Worm (Caenorhabditis elegans) whole organism, L4 larva: ENCODE data around the gene C16B8.3.

Experiments
- D1046.2 ChIP-seq: fragments of 200-800 bp; sonication (Bioruptor generic); IDR thresholded peaks from 2 replicates; pipeline ENCODE4 v1.3.6; 2022; ENCODE audit warnings: missing genetic modification characterization, missing compliant biosample characterization
- F10B5.3 ChIP-seq: sonication (generic microtip); optimal IDR thresholded peaks from 2 replicates; lab custom pipeline; 2016; ENCODE audit warnings: mild to moderate bottlenecking, missing genetic modification characterization, missing compliant biosample characterization
- F37D6.2 ChIP-seq: sonication (generic microtip); optimal IDR thresholded peaks from 2 replicates; lab custom pipeline; 2016; ENCODE audit warnings: mild to moderate bottlenecking, missing genetic modification characterization, missing compliant biosample characterization
- T26A8.4 ChIP-seq: fragments of 200-800 bp; sonication (Bioruptor generic); IDR thresholded peaks from 2 replicates; pipeline ENCODE4 v1.3.6; 2022; ENCODE audit warnings: missing genetic modification characterization, missing compliant biosample characterization
- Y105C5A.15 ChIP-seq: fragments of 200-800 bp; sonication (Bioruptor generic); IDR thresholded peaks from 2 replicates; pipeline ENCODE4 v1.3.6; 2022; ENCODE audit warnings: missing genetic modification characterization, missing compliant biosample characterization
- Y48G9A.11 ChIP-seq: fragments of 200-800 bp; sonication (Bioruptor generic); IDR thresholded peaks from 2 replicates; pipeline ENCODE4 v1.3.6; 2022; ENCODE audit warnings: missing genetic modification reagents, missing genetic modification characterization, missing compliant biosample characterization
- Y75B8A.6 ChIP-seq: fragments of 200-800 bp; sonication (Bioruptor generic); IDR thresholded peaks from 2 replicates; pipeline ENCODE4 v1.3.6; 2022; ENCODE audit warnings: missing genetic modification reagents, missing genetic modification characterization, missing compliant biosample characterization
- aha-1 ChIP-seq: fragments of 150-350 bp; peaks from one replicate; lab custom pipeline; 2014; ENCODE audit warnings: missing biosample characterization, missing genetic modification characterization
- attf-4 ChIP-seq: sonication (generic microtip); optimal IDR thresholded peaks from 3 replicates; lab custom pipeline; 2017; ENCODE audit warnings: missing biosample characterization, missing genetic modification characterization
- ceh-44 ChIP-seq: fragments of 200-800 bp; sonication (Bioruptor generic); IDR thresholded peaks from 2 replicates; pipeline ENCODE4 v1.3.6; 2022; ENCODE audit warnings: missing genetic modification reagents, missing genetic modification characterization, missing compliant biosample characterization
- ces-1 ChIP-seq: fragments of 150-350 bp; sonication (generic microtip); optimal IDR thresholded peaks from 4 replicates; lab custom pipeline; 2014; ENCODE audit warnings: missing biosample characterization, missing genetic modification reagents, missing genetic modification characterization
- cey-2 ChIP-seq: sonication (generic microtip); optimal IDR thresholded peaks from 3 replicates; lab custom pipeline; 2017; ENCODE audit warnings: missing genetic modification characterization, mild to moderate bottlenecking, missing compliant biosample characterization, antibody characterized with exemption, borderline replicate concordance; ENCODE audit not compliant: insufficient read depth
- ctbp-1 ChIP-seq: fragments of 200-800 bp; sonication (Bioruptor generic); IDR thresholded peaks from 2 replicates; pipeline ENCODE4 v1.3.6; 2022; ENCODE audit warnings: missing genetic modification reagents, missing genetic modification characterization, missing compliant biosample characterization
- daf-16 ChIP-seq, 3 experiments: sonication (generic microtip); optimal IDR thresholded peaks; 2 replicates each; lab custom pipeline; 2016 to 2017; ENCODE audit warnings: missing genetic modification characterization in 3 of 3, missing genetic modification reagents in 3 of 3, mild to moderate bottlenecking in 2 of 3, missing compliant biosample characterization in 2 of 3, missing biosample characterization in 1 of 3, moderate library complexity in 1 of 3
- daf-8 ChIP-seq: fragments of 200-800 bp; sonication (Bioruptor generic); IDR thresholded peaks from 2 replicates; pipeline ENCODE4 v1.3.6; 2022; ENCODE audit warnings: missing genetic modification characterization, missing compliant biosample characterization
- dmd-6 ChIP-seq: fragments of 200-800 bp; sonication (Bioruptor generic); IDR thresholded peaks from 2 replicates; pipeline ENCODE4 v1.3.6; 2022; ENCODE audit warnings: missing genetic modification reagents, missing genetic modification characterization, missing compliant biosample characterization
- dmd-8 ChIP-seq: fragments of 200-800 bp; sonication (Bioruptor generic); IDR thresholded peaks from 2 replicates; pipeline ENCODE4 v1.3.6; 2022; ENCODE audit warnings: missing genetic modification characterization, missing compliant biosample characterization
- egl-43 ChIP-seq: fragments of 200-800 bp; sonication (Bioruptor generic); IDR thresholded peaks from 2 replicates; pipeline ENCODE4 v1.3.6; 2022; ENCODE audit warnings: missing genetic modification reagents, missing genetic modification characterization, missing compliant biosample characterization
- fkh-10 ChIP-seq: fragments of 150-350 bp; optimal IDR thresholded peaks from 2 replicates; lab custom pipeline; 2014; ENCODE audit warnings: missing biosample characterization, missing genetic modification reagents, missing genetic modification characterization
- hif-1 ChIP-seq, 2 experiments: sonication (generic microtip); optimal IDR thresholded peaks; 2 replicates each; lab custom pipeline; 2016 to 2017; ENCODE audit warnings: missing compliant biosample characterization in 2 of 2, missing genetic modification characterization in 2 of 2, missing genetic modification reagents in 2 of 2, missing genotype in 2 of 2, mild to moderate bottlenecking in 1 of 2
- hlh-11 ChIP-seq: fragments of 200-800 bp; sonication (Bioruptor generic); optimal IDR thresholded peaks from 2 replicates; lab custom pipeline; 2018; ENCODE audit warnings: mild to moderate bottlenecking, missing genetic modification characterization, missing compliant biosample characterization
- lim-7 ChIP-seq: fragments of 200-800 bp; sonication (Bioruptor generic); IDR thresholded peaks from 2 replicates; pipeline ENCODE4 v1.3.6; 2022; ENCODE audit warnings: missing genetic modification characterization, missing compliant biosample characterization
- lin-1 ChIP-seq: fragments of 200-800 bp; sonication (Bioruptor generic); IDR thresholded peaks from 2 replicates; pipeline ENCODE4 v1.3.6; 2022; ENCODE audit warnings: missing genetic modification reagents, missing genetic modification characterization, missing compliant biosample characterization
- lir-3 ChIP-seq: sonication (generic microtip); optimal IDR thresholded peaks from 2 replicates; lab custom pipeline; 2016; ENCODE audit warnings: mild to moderate bottlenecking, missing genetic modification characterization, missing compliant biosample characterization
- madf-9 ChIP-seq: fragments of 200-800 bp; sonication (Bioruptor generic); conservative IDR thresholded peaks from 2 replicates; pipeline ENCODE4 v1.3.6; 2022; ENCODE audit warnings: missing genetic modification reagents, missing genetic modification characterization, missing compliant biosample characterization
- mdl-1 ChIP-seq, 2 experiments: fragments of 150-350 bp in 1 of 2; sonication (generic microtip) in 1 of 2; optimal IDR thresholded peaks; 2 replicates each; lab custom pipeline; 2014 to 2017; ENCODE audit warnings: missing biosample characterization in 2 of 2, missing genetic modification characterization in 2 of 2
- mes-2 ChIP-seq: sonication (generic microtip); optimal IDR thresholded peaks from 2 replicates; lab custom pipeline; 2016; ENCODE audit warnings: missing genotype, mild to moderate bottlenecking, missing genetic modification characterization, missing compliant biosample characterization; ENCODE audit not compliant: poor library complexity, severe bottlenecking
- mxl-2 ChIP-seq: fragments of 200-800 bp; sonication (Bioruptor generic); conservative IDR thresholded peaks from 2 replicates; pipeline ENCODE4 v1.3.6; 2022; ENCODE audit warnings: missing genetic modification reagents, missing genetic modification characterization, missing compliant biosample characterization
- mxl-3 ChIP-seq: fragments of 200-800 bp; sonication (Bioruptor generic); optimal IDR thresholded peaks from 2 replicates; lab custom pipeline; 2018; ENCODE audit warnings: mild to moderate bottlenecking, missing genetic modification characterization, missing compliant biosample characterization
- nhr-237 ChIP-seq: sonication (generic microtip); optimal IDR thresholded peaks from 2 replicates; lab custom pipeline; 2017; ENCODE audit warnings: missing biosample characterization, missing genetic modification characterization
- nhr-28 ChIP-seq: fragments of 150-350 bp; optimal IDR thresholded peaks from 2 replicates; lab custom pipeline; 2014; ENCODE audit warnings: missing biosample characterization, missing genetic modification characterization
- nhr-42 ChIP-seq: fragments of 200-800 bp; sonication (Bioruptor generic); IDR thresholded peaks from 2 replicates; pipeline ENCODE4 v1.3.6; 2022; ENCODE audit warnings: missing genetic modification characterization, missing compliant biosample characterization
- nhr-6 ChIP-seq: fragments of 150-350 bp; optimal IDR thresholded peaks from 2 replicates; lab custom pipeline; 2014; ENCODE audit warnings: missing biosample characterization, missing genetic modification characterization
- nhr-76 ChIP-seq: fragments of 150-350 bp; optimal IDR thresholded peaks from 2 replicates; lab custom pipeline; 2014; ENCODE audit warnings: missing biosample characterization, missing genetic modification characterization
- nhr-77 ChIP-seq: fragments of 150-350 bp; optimal IDR thresholded peaks from 2 replicates; lab custom pipeline; 2014; ENCODE audit warnings: missing biosample characterization, missing genetic modification characterization
- rbr-2 ChIP-seq: sonication (generic microtip); optimal IDR thresholded peaks from 2 replicates; lab custom pipeline; 2016; ENCODE audit warnings: missing genotype, missing genetic modification characterization, missing compliant biosample characterization
- sdz-12 ChIP-seq: fragments of 200-800 bp; sonication (Bioruptor generic); optimal IDR thresholded peaks from 2 replicates; lab custom pipeline; 2018; ENCODE audit warnings: mild to moderate bottlenecking, missing genetic modification characterization, missing compliant biosample characterization
- set-16 ChIP-seq: fragments of 200-800 bp; sonication (Bioruptor generic); IDR thresholded peaks from 2 replicates; pipeline ENCODE4 v1.3.6; 2022; ENCODE audit warnings: missing genetic modification reagents, missing genetic modification characterization, missing compliant biosample characterization
- skn-1 ChIP-seq: fragments of 150-350 bp; optimal IDR thresholded peaks from 2 replicates; lab custom pipeline; 2014; ENCODE audit warnings: missing biosample characterization, missing genetic modification characterization
- snpc-1.2 ChIP-seq: fragments of 200-800 bp; sonication (Bioruptor generic); IDR thresholded peaks from 2 replicates; pipeline ENCODE4 v1.3.6; 2022; ENCODE audit warnings: missing genetic modification reagents, missing genetic modification characterization, missing compliant biosample characterization
- spr-3 ChIP-seq: fragments of 200-800 bp; sonication (Bioruptor generic); optimal IDR thresholded peaks from 2 replicates; lab custom pipeline; 2018; ENCODE audit warnings: mild to moderate bottlenecking, missing genetic modification characterization, missing compliant biosample characterization
- tag-97 ChIP-seq: fragments of 200-800 bp; sonication (Bioruptor generic); IDR thresholded peaks from 2 replicates; pipeline ENCODE4 v1.3.6; 2022; ENCODE audit warnings: missing genetic modification characterization, missing compliant biosample characterization
- tra-1 ChIP-seq: fragments of 200-800 bp; sonication (Bioruptor generic); IDR thresholded peaks from 2 replicates; pipeline ENCODE4 v1.3.6; 2022; ENCODE audit warnings: missing genetic modification reagents, missing genetic modification characterization, missing compliant biosample characterization
- unc-62 ChIP-seq, 3 experiments: fragments of 150-350 bp in 1 of 3; sonication (generic microtip); optimal IDR thresholded peaks in 2 of 3; peaks in 1 of 3; 1 replicate in 1 of 3; 2 replicates in 2 of 3; lab custom pipeline; 2014 to 2017; ENCODE audit warnings: missing biosample characterization in 3 of 3, missing genetic modification characterization in 3 of 3, missing genetic modification reagents in 3 of 3, missing genotype in 1 of 3
- vab-7 ChIP-seq: fragments of 200-800 bp; sonication (Bioruptor generic); IDR thresholded peaks from 2 replicates; pipeline ENCODE4 v1.3.6; 2022; ENCODE audit warnings: missing genetic modification reagents, missing genetic modification characterization, missing compliant biosample characterization
- zag-1 ChIP-seq: fragments of 150-350 bp; optimal IDR thresholded peaks from 2 replicates; lab custom pipeline; 2014; ENCODE audit warnings: missing biosample characterization, missing genetic modification characterization
- zip-11 ChIP-seq: fragments of 200-800 bp; sonication (Bioruptor generic); IDR thresholded peaks from 2 replicates; pipeline ENCODE4 v1.3.6; 2022; ENCODE audit warnings: missing genetic modification characterization, missing compliant biosample characterization
- zip-2 ChIP-seq: fragments of 150-350 bp; optimal IDR thresholded peaks from 2 replicates; lab custom pipeline; 2014; ENCODE audit warnings: missing biosample characterization, missing genetic modification characterization
- ztf-11 ChIP-seq: fragments of 150-350 bp; optimal IDR thresholded peaks from 2 replicates; lab custom pipeline; 2014; ENCODE audit warnings: missing biosample characterization, missing genetic modification characterization
- ztf-7 ChIP-seq: fragments of 150-350 bp; optimal IDR thresholded peaks from 2 replicates; lab custom pipeline; 2014; ENCODE audit warnings: missing biosample characterization, missing genetic modification characterization

Gene C16B8.3

ce11 chrX:3969980-3970403 is 1.6 kb upstream of the C16B8.3 start (continued):
- TF ChIP-seq sdz-12 (GFP tag; lab: Kevin White, UChicago): peak; percentile 69
- TF ChIP-seq egl-43 (GFP tag; lab: Robert Waterston, UW): peak; percentile 97
- no peak for TF ChIP-seq daf-8 (GFP tag; lab: Robert Waterston, UW)
- TF ChIP-seq F10B5.3 (tag; lab: Kevin White, UChicago): no peak
- peak; percentile 83 for TF ChIP-seq rbr-2
- TF ChIP-seq ceh-44 (GFP tag; lab: Robert Waterston, UW): peak; percentile 44; the same call in 1 of the 2 replicates
- TF ChIP-seq lir-3 (tag; lab: Kevin White, UChicago): peak; percentile 10
- TF ChIP-seq nhr-42 (GFP tag; lab: Robert Waterston, UW): peak; percentile 88
- peak; percentile 14 for TF ChIP-seq ztf-7
- peak; percentile 85 for TF ChIP-seq D1046.2
- peak; percentile 69 for TF ChIP-seq mxl-3 (GFP tag; lab: Kevin White, UChicago)
- no peak for TF ChIP-seq fkh-10 (GFP tag; lab: Kevin White, UChicago)
- no peak for TF ChIP-seq ces-1 (GFP tag; lab: Kevin White, UChicago)
- TF ChIP-seq zag-1 (tag; lab: Kevin White, UChicago): no peak
- TF ChIP-seq hlh-11: peak; percentile 76
- peak; percentile 97 for TF ChIP-seq aha-1 (tag; lab: Kevin White, UChicago)
- TF ChIP-seq hif-1 (tag; optimal IDR thresholded peaks at IDR 0.05; lab: Kevin White, UChicago): peak; percentile 18 to 60
- TF ChIP-seq attf-4 (tag; lab: Kevin White, UChicago): no peak
- TF ChIP-seq tra-1 (GFP tag; lab: Robert Waterston, UW): peak; percentile 94
- peak; percentile 66 for TF ChIP-seq nhr-77 (tag; lab: Kevin White, UChicago)
- TF ChIP-seq snpc-1.2 (GFP tag; lab: Robert Waterston, UW): peak; percentile 93
- peak; percentile 89 for TF ChIP-seq ctbp-1
- TF ChIP-seq mes-2 (tag; lab: Kevin White, UChicago): peak; percentile 76
- TF ChIP-seq nhr-6 (tag; lab: Kevin White, UChicago): peak; percentile 63
- TF ChIP-seq Y48G9A.11 (GFP tag; lab: Robert Waterston, UW): peak; percentile 83
- no peak for TF ChIP-seq cey-2 (tag; lab: Kevin White, UChicago)
- peak; percentile 66 for TF ChIP-seq set-16 (GFP tag; lab: Robert Waterston, UW)
- peak; percentile 48 for TF ChIP-seq nhr-28
- TF ChIP-seq dmd-8: peak; percentile 84
- TF ChIP-seq zip-11 (GFP tag; lab: Robert Waterston, UW): 0 out of 2 replicates have a peak, but pooled peaks have one; percentile 64
- no peak for TF ChIP-seq skn-1
- peak; percentile 39; the same call in 1 of the 2 replicates for TF ChIP-seq lin-1
- peak; percentile 79 for TF ChIP-seq spr-3 (GFP tag; lab: Kevin White, UChicago)
- peak; percentile 56 for TF ChIP-seq F37D6.2 (tag; lab: Kevin White, UChicago)
- TF ChIP-seq lim-7 (GFP tag; lab: Robert Waterston, UW): peak; percentile 80
- TF ChIP-seq dmd-6 (GFP tag; lab: Robert Waterston, UW): peak; percentile 75
- TF ChIP-seq vab-7 (GFP tag; lab: Robert Waterston, UW): peak; percentile 88
- TF ChIP-seq unc-62 (GFP tag; optimal IDR thresholded peaks at IDR 0.05 in 1 of 2; lab: Kevin White, UChicago): peak in 1 of 2 experiments; percentile 87
- TF ChIP-seq unc-62 (tag; optimal IDR thresholded peaks at IDR 0.05; lab: Kevin White, UChicago): no peak
- TF ChIP-seq ztf-11 (tag; lab: Kevin White, UChicago): no peak
- peak; percentile 87 for TF ChIP-seq mxl-2 (GFP tag; lab: Robert Waterston, UW)
- no peak for TF ChIP-seq nhr-76 (tag; lab: Kevin White, UChicago)
- no peak for TF ChIP-seq tag-97 (GFP tag; lab: Robert Waterston, UW)
- peak; percentile 66 to 75 for TF ChIP-seq daf-16 (GFP tag; optimal IDR thresholded peaks at IDR 0.05; lab: Kevin White, UChicago)
- TF ChIP-seq daf-16 (tag; optimal IDR thresholded peaks at IDR 0.05; lab: Kevin White, UChicago): peak; percentile 86
- peak; percentile 83 for TF ChIP-seq T26A8.4 (GFP tag; lab: Robert Waterston, UW)
- TF ChIP-seq Y105C5A.15 (GFP tag; lab: Robert Waterston, UW): peak; percentile 45; the same call in 1 of the 2 replicates
- TF ChIP-seq nhr-237 (tag; lab: Kevin White, UChicago): no peak
- peak; percentile 67 for TF ChIP-seq madf-9
- TF ChIP-seq mdl-1 (tag; optimal IDR thresholded peaks at IDR 0.05; lab: Kevin White, UChicago): peak in 1 of 2 experiments; percentile 78
- TF ChIP-seq zip-2 (tag; lab: Kevin White, UChicago): peak; percentile 9
- 0 out of 2 replicates have a peak, but pooled peaks have one; percentile 74 for TF ChIP-seq Y75B8A.6 (GFP tag; lab: Robert Waterston, UW)
